Worm (Caenorhabditis elegans) whole organism, L3 larva: ENCODE results near the gene copb-1.

Experiments
- ceh-28 ChIP-seq: fragments of 150-350 bp; optimal IDR thresholded peaks from 2 replicates; lab custom pipeline; 2014; ENCODE audit warnings: missing biosample characterization, missing genetic modification reagents, missing genetic modification characterization
- nhr-25 ChIP-seq: sonication (generic microtip); optimal IDR thresholded peaks from 2 replicates; lab custom pipeline; 2017; ENCODE audit warnings: missing biosample characterization, missing genetic modification characterization
- nhr-76 ChIP-seq: fragments of 150-350 bp; sonication (generic microtip); optimal IDR thresholded peaks from 5 replicates; lab custom pipeline; 2014; ENCODE audit warnings: missing biosample characterization, missing genetic modification characterization
- pha-4 ChIP-seq: fragments of 150-350 bp; optimal IDR thresholded peaks from 2 replicates; lab custom pipeline; 2014; ENCODE audit warnings: missing biosample characterization, missing genetic modification reagents, missing genetic modification characterization
- unc-39 ChIP-seq: sonication (generic microtip); optimal IDR thresholded peaks from 4 replicates; lab custom pipeline; 2017; ENCODE audit warnings: missing biosample characterization, missing genetic modification characterization

- TF ChIP-seq nhr-76 (no peak), unc-39 (no peak), ceh-28 (peak; percentile 86), pha-4 (peak; percentile 88), nhr-25 (peak; percentile 80)
Observed at ce11 chrII:3076915-3077314, 1.7 kb upstream of the copb-1 start, which contains the start of gene Y25C1A.8.
